Fruit fly (Drosophila melanogaster) whole organism, embryonic: ENCODE measurements around the gene drn.

Source experiments
- Abd-B ChIP-seq: fragments of 200-800 bp; sonication (Bioruptor generic); optimal IDR thresholded peaks from 2 replicates; lab custom pipeline; 2018; ENCODE audit warnings: missing biosample characterization, mild to moderate bottlenecking, missing genetic modification characterization, moderate library complexity
- Doc2 ChIP-seq: fragments of 200-800 bp; sonication (Bioruptor generic); IDR thresholded peaks from 2 replicates; pipeline ENCODE4 v1.3.6; 2022; ENCODE audit warnings: missing biosample characterization, missing genetic modification characterization
- HmgD ChIP-seq: fragments of 200-800 bp; sonication (Bioruptor generic); optimal IDR thresholded peaks from 3 replicates; lab custom pipeline; 2016; ENCODE audit warnings: missing biosample characterization, missing genetic modification characterization
- Nf-YB ChIP-seq: fragments of 200-800 bp; sonication (Bioruptor generic); optimal IDR thresholded peaks from 3 replicates; lab custom pipeline; 2019; ENCODE audit warnings: missing biosample characterization, mild to moderate bottlenecking, missing genetic modification characterization, moderate library complexity
- fd3F ChIP-seq: fragments of 200-800 bp; sonication (Bioruptor generic); optimal IDR thresholded peaks from 2 replicates; lab custom pipeline; 2018; ENCODE audit warnings: missing biosample characterization, mild to moderate bottlenecking, missing genetic modification characterization, moderate library complexity
- pros ChIP-seq: fragments of 200-800 bp; sonication (Bioruptor generic); optimal IDR thresholded peaks from 3 replicates; lab custom pipeline; 2019; ENCODE audit warnings: missing biosample characterization, mild to moderate bottlenecking, missing genetic modification characterization, moderate library complexity

DNA sequence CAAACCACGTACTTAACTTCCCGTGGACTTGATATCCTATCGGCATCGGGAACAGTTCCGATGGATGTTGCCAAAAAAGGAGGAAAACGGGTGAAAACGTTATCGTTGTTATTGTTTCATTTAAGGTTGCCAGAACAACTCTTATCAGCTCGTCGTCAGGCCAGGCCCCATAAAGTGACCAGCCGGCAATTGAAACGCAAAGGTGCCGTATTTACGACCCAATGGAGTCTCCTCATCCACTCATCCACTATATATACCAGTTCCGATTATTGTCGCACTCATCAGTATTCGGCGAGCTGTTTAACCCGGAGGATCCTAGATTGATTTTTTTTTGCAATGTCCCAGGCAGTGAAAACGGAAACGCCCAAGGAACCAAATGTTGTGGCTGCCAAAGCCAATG lies 25.1 kb downstream of the drn start, which contains the start of gene Srr:
- no peak for TF ChIP-seq HmgD (GFP tag; lab: Kevin White, UChicago)
- TF ChIP-seq pros (GFP tag; lab: Kevin White, UChicago): no peak
- no peak for TF ChIP-seq Nf-YB (GFP tag; lab: Kevin White, UChicago)
- TF ChIP-seq Doc2 (GFP tag; lab: Robert Waterston, UW): no peak
- TF ChIP-seq fd3F (GFP tag; lab: Kevin White, UChicago): no peak
- TF ChIP-seq Abd-B (GFP tag; lab: Kevin White, UChicago): no peak
